Fruit fly (Drosophila melanogaster) whole organism, wandering third instar larva: ENCODE data around the gene pigeon.
A peak's percentile ranks its signal among the peaks of the same experiment; 100 is the strongest.

Experiments
- Abd-B ChIP-seq: fragments of >200 bp; optimal IDR thresholded peaks from 2 replicates; lab custom pipeline; 2017; ENCODE audit warnings: missing biosample characterization, missing genetic modification characterization
- CG32264 ChIP-seq: fragments of 200-800 bp; sonication (Bioruptor generic); optimal IDR thresholded peaks from 2 replicates; lab custom pipeline; 2016; ENCODE audit warnings: missing biosample characterization, missing genetic modification characterization
- CG9705 ChIP-seq: fragments of 200-800 bp; sonication (Bioruptor generic); optimal IDR thresholded peaks from 2 replicates; lab custom pipeline; 2018; ENCODE audit warnings: missing biosample characterization, mild to moderate bottlenecking, missing genetic modification characterization
- CrebA ChIP-seq: fragments of 200-800 bp; sonication (Bioruptor generic); optimal IDR thresholded peaks from 2 replicates; lab custom pipeline; 2016; ENCODE audit warnings: missing biosample characterization, mild to moderate bottlenecking, missing genetic modification characterization, borderline replicate concordance
- Dfd ChIP-seq: fragments of >200 bp; optimal IDR thresholded peaks from 2 replicates; lab custom pipeline; 2017; ENCODE audit warnings: missing biosample characterization, missing genetic modification characterization
- Dif ChIP-seq: fragments of 200-275, 200-300 bp; sonication (Bioruptor generic); optimal IDR thresholded peaks from 2 replicates; lab custom pipeline; 2018; ENCODE audit warnings: missing biosample characterization, missing genetic modification characterization; ENCODE audit not compliant: partially characterized antibody
- GATAd ChIP-seq: sonication (Bioruptor generic); optimal IDR thresholded peaks from 2 replicates; lab custom pipeline; 2016; ENCODE audit warnings: missing biosample characterization, missing genetic modification characterization
- HLH106 ChIP-seq: fragments of 200-800 bp; optimal IDR thresholded peaks from 3 replicates; lab custom pipeline; 2019; ENCODE audit warnings: missing biosample characterization, mild to moderate bottlenecking, missing genetic modification characterization, moderate library complexity
- Hnf4 ChIP-seq: fragments of 200-800 bp; sonication (Bioruptor generic); optimal IDR thresholded peaks from 2 replicates; lab custom pipeline; 2016; ENCODE audit warnings: missing biosample characterization, mild to moderate bottlenecking, missing genetic modification characterization
- Hr78 ChIP-seq: fragments of >200 bp; optimal IDR thresholded peaks from 2 replicates; lab custom pipeline; 2017; ENCODE audit warnings: missing biosample characterization, missing genetic modification characterization
- Hr83 ChIP-seq: fragments of 200-300 bp; sonication (Bioruptor generic); optimal IDR thresholded peaks from 2 replicates; lab custom pipeline; 2016; ENCODE audit warnings: missing biosample characterization, mild to moderate bottlenecking, missing genetic modification characterization, moderate library complexity; ENCODE audit not compliant: poor library complexity, severe bottlenecking
- Jra ChIP-seq: sonication (Bioruptor generic); optimal IDR thresholded peaks from 2 replicates; lab custom pipeline; 2016; ENCODE audit warnings: missing biosample characterization, missing genetic modification characterization
- Mio ChIP-seq: sonication (Bioruptor generic); optimal IDR thresholded peaks from 2 replicates; lab custom pipeline; 2016; ENCODE audit warnings: missing biosample characterization, missing genetic modification characterization
- Myc ChIP-seq: fragments of >200 bp; optimal IDR thresholded peaks from 2 replicates; lab custom pipeline; 2017
- N ChIP-seq: fragments of >200 bp; optimal IDR thresholded peaks from 2 replicates; lab custom pipeline; 2018; ENCODE audit warnings: missing biosample characterization, missing external identifiers, missing genetic modification characterization
- OdsH ChIP-seq: fragments of 200-800 bp; sonication (Bioruptor generic); optimal IDR thresholded peaks from 2 replicates; lab custom pipeline; 2016; ENCODE audit warnings: missing biosample characterization, mild to moderate bottlenecking, missing genetic modification characterization
- Rel ChIP-seq, 2 experiments: fragments of 200-800 bp; sonication (Bioruptor generic) in 1 of 2; optimal IDR thresholded peaks; 2 replicates in 1 of 2; 3 replicates in 1 of 2; lab custom pipeline; 2016 to 2019; ENCODE audit warnings: mild to moderate bottlenecking in 2 of 2, missing biosample characterization in 2 of 2, missing genetic modification characterization in 2 of 2, moderate library complexity in 1 of 2
- Sp1 ChIP-seq: fragments of 200-800 bp; sonication (Bioruptor generic); optimal IDR thresholded peaks from 3 replicates; lab custom pipeline; 2019; ENCODE audit warnings: missing biosample characterization, mild to moderate bottlenecking, missing genetic modification characterization, moderate library complexity
- Vsx2 ChIP-seq: fragments of 200-300, 225-300 bp; sonication (Bioruptor generic); optimal IDR thresholded peaks from 2 replicates; lab custom pipeline; 2018; ENCODE audit warnings: missing biosample characterization, missing genetic modification characterization; ENCODE audit not compliant: partially characterized antibody
- br ChIP-seq: fragments of 200-800 bp; sonication (Bioruptor generic); optimal IDR thresholded peaks from 2 replicates; lab custom pipeline; 2016; ENCODE audit warnings: missing biosample characterization, missing genetic modification characterization
- brk ChIP-seq: fragments of 200-800 bp; sonication (Bioruptor generic); optimal IDR thresholded peaks from 2 replicates; lab custom pipeline; 2016; ENCODE audit warnings: missing biosample characterization, mild to moderate bottlenecking, missing genetic modification characterization
- dl ChIP-seq, 2 experiments: fragments of 175-275, 200-275 bp in 1 of 2; fragments of 200-275 bp in 1 of 2; sonication (Bioruptor generic); optimal IDR thresholded peaks; lab custom pipeline; 2018; ENCODE audit warnings: mild to moderate bottlenecking in 2 of 2, missing biosample characterization in 2 of 2, missing genetic modification characterization in 2 of 2, moderate library complexity in 2 of 2; ENCODE audit not compliant: partially characterized antibody in 2 of 2, insufficient read depth in 1 of 2
- dmrt93B ChIP-seq: fragments of 200-800 bp; sonication (Bioruptor generic); optimal IDR thresholded peaks from 2 replicates; lab custom pipeline; 2018; ENCODE audit warnings: missing biosample characterization, mild to moderate bottlenecking, missing genetic modification characterization
- dsf ChIP-seq: sonication (Bioruptor generic); optimal IDR thresholded peaks from 2 replicates; lab custom pipeline; 2016; ENCODE audit warnings: missing biosample characterization, missing genetic modification characterization, borderline replicate concordance
- ey ChIP-seq: fragments of 200-800 bp; sonication (Bioruptor generic); optimal IDR thresholded peaks from 2 replicates; lab custom pipeline; 2016; ENCODE audit warnings: missing biosample characterization, missing genetic modification characterization
- foxo ChIP-seq, 2 experiments: fragments of 200-800 bp; sonication (Bioruptor generic); optimal IDR thresholded peaks; 2 replicates in 1 of 2; 3 replicates in 1 of 2; lab custom pipeline; 2016 to 2017; ENCODE audit warnings: missing biosample characterization in 2 of 2, missing genetic modification characterization in 2 of 2
- fru ChIP-seq: fragments of 200-800 bp; sonication (Bioruptor generic); optimal IDR thresholded peaks from 3 replicates; lab custom pipeline; 2016; ENCODE audit warnings: missing biosample characterization, mild to moderate bottlenecking, missing genetic modification characterization
- h ChIP-seq: fragments of 200-800 bp; sonication (Bioruptor generic); optimal IDR thresholded peaks from 3 replicates; lab custom pipeline; 2016; ENCODE audit warnings: missing biosample characterization, mild to moderate bottlenecking, missing genetic modification characterization
- jim ChIP-seq: fragments of 175-275, 200-325 bp; sonication (Bioruptor generic); optimal IDR thresholded peaks from 2 replicates; lab custom pipeline; 2016; ENCODE audit warnings: missing biosample characterization, mild to moderate bottlenecking, missing genetic modification characterization
- lola ChIP-seq: fragments of >200 bp; optimal IDR thresholded peaks from 2 replicates; lab custom pipeline; 2017; ENCODE audit warnings: missing biosample characterization, missing genetic modification characterization
- pan ChIP-seq: fragments of >200 bp; optimal IDR thresholded peaks from 2 replicates; lab custom pipeline; 2017
- psq ChIP-seq: fragments of 200-800 bp; sonication (Bioruptor generic); optimal IDR thresholded peaks from 3 replicates; lab custom pipeline; 2017; ENCODE audit warnings: missing biosample characterization, mild to moderate bottlenecking, missing genetic modification characterization, moderate library complexity
- rgr ChIP-seq: fragments of 200-800 bp; sonication (Bioruptor generic); optimal IDR thresholded peaks from 3 replicates; lab custom pipeline; 2016; ENCODE audit warnings: missing biosample characterization, mild to moderate bottlenecking, missing genetic modification characterization
- sage ChIP-seq: fragments of 200-800 bp; sonication (Bioruptor generic); optimal IDR thresholded peaks from 2 replicates; lab custom pipeline; 2016; ENCODE audit warnings: missing biosample characterization, mild to moderate bottlenecking, missing genetic modification characterization
- sv ChIP-seq: fragments of 200-800 bp; sonication (Bioruptor generic); optimal IDR thresholded peaks from 3 replicates; lab custom pipeline; 2016; ENCODE audit warnings: missing biosample characterization, missing genetic modification characterization
- tai ChIP-seq: sonication (Bioruptor generic); optimal IDR thresholded peaks from 2 replicates; lab custom pipeline; 2016; ENCODE audit warnings: missing biosample characterization, missing genetic modification characterization
- usp ChIP-seq: fragments of >200 bp; optimal IDR thresholded peaks from 2 replicates; lab custom pipeline; 2017; ENCODE audit warnings: missing biosample characterization, missing genetic modification characterization
- woc ChIP-seq: sonication (Bioruptor generic); optimal IDR thresholded peaks from 2 replicates; lab custom pipeline; 2016; ENCODE audit warnings: missing biosample characterization, mild to moderate bottlenecking, missing genetic modification characterization

The pigeon gene

DNA sequence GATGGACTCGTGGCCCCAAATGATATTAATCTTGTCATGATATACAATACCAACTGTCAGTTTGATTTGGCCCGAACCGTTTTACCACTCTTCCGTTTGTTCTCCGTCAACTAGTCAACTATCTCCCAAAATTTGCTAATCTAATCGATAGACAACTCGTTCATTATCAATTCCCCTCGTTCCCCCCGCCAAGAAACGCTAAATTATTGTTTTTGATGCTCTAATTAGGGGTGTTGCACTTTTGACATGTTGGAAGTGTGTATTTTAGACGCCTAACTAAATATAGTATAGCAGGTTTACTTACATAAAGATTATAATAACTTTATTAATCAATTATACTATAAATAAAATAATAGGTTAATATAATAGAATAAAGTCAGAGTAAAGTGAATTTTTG lies 21.9 kb upstream of the pigeon start:
- TF ChIP-seq Rel (GFP tag; optimal IDR thresholded peaks at IDR 0.05; lab: Kevin White, UChicago): no peak
- TF ChIP-seq Rel (tag; optimal IDR thresholded peaks at IDR 0.05; lab: Kevin White, UChicago): no peak
- no peak for TF ChIP-seq usp (GFP tag; lab: Kevin White, UChicago)
- TF ChIP-seq dl (GFP tag; optimal IDR thresholded peaks at IDR 0.05; lab: Kevin White, UChicago; ENCODE audit: insufficient read depth in 1 of 2, partially characterized antibody in 2 of 2): no peak
- TF ChIP-seq foxo (GFP tag; optimal IDR thresholded peaks at IDR 0.05; lab: Kevin White, UChicago): no peak
- no peak for TF ChIP-seq Hr83
- TF ChIP-seq N (GFP tag; lab: Kevin White, UChicago): no peak
- TF ChIP-seq ey: no peak
- no peak for TF ChIP-seq Dfd (GFP tag; lab: Kevin White, UChicago)
- TF ChIP-seq pan (lab: Kevin White, UChicago): no peak
- TF ChIP-seq OdsH (GFP tag; lab: Kevin White, UChicago): no peak
- TF ChIP-seq fru (GFP tag; lab: Kevin White, UChicago): no peak
- TF ChIP-seq Jra: no peak

DNA sequence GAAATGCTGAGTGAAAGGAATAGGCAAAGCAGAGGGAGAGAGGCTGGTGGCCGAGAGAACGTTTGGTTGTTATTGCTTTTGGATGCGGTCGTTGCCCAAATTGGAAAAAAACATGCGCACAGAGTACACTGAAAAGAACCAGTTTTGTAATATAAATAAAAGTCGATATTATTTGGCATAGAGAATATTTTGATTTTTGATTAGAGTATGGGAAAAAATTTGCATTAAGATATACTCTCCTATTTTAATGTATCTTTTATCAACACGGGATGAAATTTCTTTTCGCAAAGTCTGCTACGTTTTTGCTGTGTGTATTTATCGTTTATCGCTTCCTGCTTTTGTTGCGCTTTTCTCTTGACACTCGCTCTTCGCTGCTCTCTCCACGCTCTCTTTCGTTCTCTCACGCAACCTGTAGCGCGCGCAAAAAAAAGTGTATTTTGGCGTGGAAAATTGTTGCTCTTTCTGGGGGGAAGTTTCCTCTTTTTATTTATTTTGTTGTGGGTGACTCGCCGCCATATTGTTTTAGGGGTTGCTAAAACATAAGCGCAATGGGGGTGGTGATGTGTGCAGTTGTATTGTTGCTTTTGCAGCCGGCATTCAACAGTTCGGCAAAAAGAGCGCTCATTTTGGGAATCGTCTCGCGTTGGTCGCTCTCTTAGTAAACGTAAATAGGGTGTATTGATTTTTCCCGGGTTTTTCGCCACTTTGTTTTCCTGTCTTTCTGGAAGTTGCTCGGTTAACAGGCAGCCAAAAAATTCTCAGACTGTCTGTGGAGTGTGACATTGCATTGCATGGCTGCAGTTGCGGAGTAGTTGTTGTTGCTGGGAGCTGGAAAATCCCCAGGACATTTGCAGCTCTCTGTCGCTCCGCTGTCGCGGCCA lies 20.7 kb upstream of the pigeon start:
- no peak for TF ChIP-seq usp (GFP tag; lab: Kevin White, UChicago)
- peak; percentile 89 for TF ChIP-seq Hnf4 (GFP tag; lab: Kevin White, UChicago)
- TF ChIP-seq sage (GFP tag; lab: Kevin White, UChicago): peak; percentile 87
- TF ChIP-seq br (GFP tag; lab: Kevin White, UChicago): peak; percentile 89
- peak; percentile 64 for TF ChIP-seq Dif (GFP tag; lab: Kevin White, UChicago)
- no peak for TF ChIP-seq Abd-B (GFP tag; lab: Kevin White, UChicago)
- TF ChIP-seq Hr78 (GFP tag; lab: Kevin White, UChicago): no peak
- peak; percentile 89 for TF ChIP-seq woc (GFP tag; lab: Kevin White, UChicago)
- TF ChIP-seq foxo (GFP tag; optimal IDR thresholded peaks at IDR 0.05; lab: Kevin White, UChicago): peak; percentile 79 to 96
- TF ChIP-seq fru (GFP tag; lab: Kevin White, UChicago): peak; percentile 97
- TF ChIP-seq psq (GFP tag; lab: Kevin White, UChicago): peak; percentile 92
- no peak for TF ChIP-seq N (GFP tag; lab: Kevin White, UChicago)
- TF ChIP-seq brk: peak; percentile 94
- no peak for TF ChIP-seq CrebA (GFP tag; lab: Kevin White, UChicago)
- no peak for TF ChIP-seq Hr83
- TF ChIP-seq Vsx2: no peak
- no peak for TF ChIP-seq GATAd (GFP tag; lab: Kevin White, UChicago)
- TF ChIP-seq sv (GFP tag; lab: Kevin White, UChicago): peak; percentile 95
- no peak for TF ChIP-seq jim (GFP tag; lab: Kevin White, UChicago)
- TF ChIP-seq OdsH (GFP tag; lab: Kevin White, UChicago): peak; percentile 96
- peak; percentile 82 for TF ChIP-seq dmrt93B (GFP tag; lab: Kevin White, UChicago)
- no peak for TF ChIP-seq pan (lab: Kevin White, UChicago)
- TF ChIP-seq Sp1 (GFP tag; lab: Kevin White, UChicago): peak; percentile 92
- no peak for TF ChIP-seq lola
- TF ChIP-seq tai (GFP tag; lab: Kevin White, UChicago): peak; percentile 89
- TF ChIP-seq h (GFP tag; lab: Kevin White, UChicago): peak; percentile 96
- TF ChIP-seq Dfd (GFP tag; lab: Kevin White, UChicago): peak; percentile 40
- TF ChIP-seq dsf (GFP tag; lab: Kevin White, UChicago): peak; percentile 35
- peak; percentile 84 for TF ChIP-seq Jra
- TF ChIP-seq Rel (GFP tag; optimal IDR thresholded peaks at IDR 0.05; lab: Kevin White, UChicago): peak; percentile 40
- peak; percentile 51 for TF ChIP-seq Rel (tag; optimal IDR thresholded peaks at IDR 0.05; lab: Kevin White, UChicago)
- peak; percentile 41 to 42 for TF ChIP-seq dl (GFP tag; optimal IDR thresholded peaks at IDR 0.05; lab: Kevin White, UChicago; ENCODE audit: insufficient read depth in 1 of 2, partially characterized antibody in 2 of 2)
- TF ChIP-seq Mio: no peak
- TF ChIP-seq ey: peak; percentile 95
- TF ChIP-seq HLH106 (tag; lab: Kevin White, UChicago): peak; percentile 91
- peak; percentile 75 for TF ChIP-seq CG9705 (GFP tag; lab: Kevin White, UChicago)
- TF ChIP-seq rgr (GFP tag; lab: Kevin White, UChicago): peak; percentile 96
- peak; percentile 81 for TF ChIP-seq CG32264 (GFP tag; lab: Kevin White, UChicago)
- TF ChIP-seq Myc (lab: Kevin White, UChicago): no peak
